Fruit fly (Drosophila melanogaster) whole organism, wandering third instar larva: ENCODE results near the gene Ilk.

Experiments used
- Abd-B ChIP-seq: fragments of >200 bp; optimal IDR thresholded peaks from 2 replicates; lab custom pipeline; 2017; ENCODE audit warnings: missing biosample characterization, missing genetic modification characterization
- CG32264 ChIP-seq: fragments of 200-800 bp; sonication (Bioruptor generic); optimal IDR thresholded peaks from 2 replicates; lab custom pipeline; 2016; ENCODE audit warnings: missing biosample characterization, missing genetic modification characterization
- CG9705 ChIP-seq: fragments of 200-800 bp; sonication (Bioruptor generic); optimal IDR thresholded peaks from 2 replicates; lab custom pipeline; 2018; ENCODE audit warnings: missing biosample characterization, mild to moderate bottlenecking, missing genetic modification characterization
- Dfd ChIP-seq: fragments of >200 bp; optimal IDR thresholded peaks from 2 replicates; lab custom pipeline; 2017; ENCODE audit warnings: missing biosample characterization, missing genetic modification characterization
- Dif ChIP-seq: fragments of 200-275, 200-300 bp; sonication (Bioruptor generic); optimal IDR thresholded peaks from 2 replicates; lab custom pipeline; 2018; ENCODE audit warnings: missing biosample characterization, missing genetic modification characterization; ENCODE audit not compliant: partially characterized antibody
- GATAd ChIP-seq: sonication (Bioruptor generic); optimal IDR thresholded peaks from 2 replicates; lab custom pipeline; 2016; ENCODE audit warnings: missing biosample characterization, missing genetic modification characterization
- HLH106 ChIP-seq: fragments of 200-800 bp; optimal IDR thresholded peaks from 3 replicates; lab custom pipeline; 2019; ENCODE audit warnings: missing biosample characterization, mild to moderate bottlenecking, missing genetic modification characterization, moderate library complexity
- Hnf4 ChIP-seq: fragments of 200-800 bp; sonication (Bioruptor generic); optimal IDR thresholded peaks from 2 replicates; lab custom pipeline; 2016; ENCODE audit warnings: missing biosample characterization, mild to moderate bottlenecking, missing genetic modification characterization
- Hr78 ChIP-seq: fragments of >200 bp; optimal IDR thresholded peaks from 2 replicates; lab custom pipeline; 2017; ENCODE audit warnings: missing biosample characterization, missing genetic modification characterization
- Jra ChIP-seq: sonication (Bioruptor generic); optimal IDR thresholded peaks from 2 replicates; lab custom pipeline; 2016; ENCODE audit warnings: missing biosample characterization, missing genetic modification characterization
- Mio ChIP-seq: sonication (Bioruptor generic); optimal IDR thresholded peaks from 2 replicates; lab custom pipeline; 2016; ENCODE audit warnings: missing biosample characterization, missing genetic modification characterization
- N ChIP-seq: fragments of >200 bp; optimal IDR thresholded peaks from 2 replicates; lab custom pipeline; 2018; ENCODE audit warnings: missing biosample characterization, missing external identifiers, missing genetic modification characterization
- OdsH ChIP-seq: fragments of 200-800 bp; sonication (Bioruptor generic); optimal IDR thresholded peaks from 2 replicates; lab custom pipeline; 2016; ENCODE audit warnings: missing biosample characterization, mild to moderate bottlenecking, missing genetic modification characterization
- Sp1 ChIP-seq: fragments of 200-800 bp; sonication (Bioruptor generic); optimal IDR thresholded peaks from 3 replicates; lab custom pipeline; 2019; ENCODE audit warnings: missing biosample characterization, mild to moderate bottlenecking, missing genetic modification characterization, moderate library complexity
- Vsx2 ChIP-seq: fragments of 200-300, 225-300 bp; sonication (Bioruptor generic); optimal IDR thresholded peaks from 2 replicates; lab custom pipeline; 2018; ENCODE audit warnings: missing biosample characterization, missing genetic modification characterization; ENCODE audit not compliant: partially characterized antibody
- br ChIP-seq: fragments of 200-800 bp; sonication (Bioruptor generic); optimal IDR thresholded peaks from 2 replicates; lab custom pipeline; 2016; ENCODE audit warnings: missing biosample characterization, missing genetic modification characterization
- brk ChIP-seq: fragments of 200-800 bp; sonication (Bioruptor generic); optimal IDR thresholded peaks from 2 replicates; lab custom pipeline; 2016; ENCODE audit warnings: missing biosample characterization, mild to moderate bottlenecking, missing genetic modification characterization
- dl ChIP-seq, 2 experiments: fragments of 175-275, 200-275 bp in 1 of 2; fragments of 200-275 bp in 1 of 2; sonication (Bioruptor generic); optimal IDR thresholded peaks; lab custom pipeline; 2018; ENCODE audit warnings: mild to moderate bottlenecking in 2 of 2, missing biosample characterization in 2 of 2, missing genetic modification characterization in 2 of 2, moderate library complexity in 2 of 2; ENCODE audit not compliant: partially characterized antibody in 2 of 2, insufficient read depth in 1 of 2
- dmrt93B ChIP-seq: fragments of 200-800 bp; sonication (Bioruptor generic); optimal IDR thresholded peaks from 2 replicates; lab custom pipeline; 2018; ENCODE audit warnings: missing biosample characterization, mild to moderate bottlenecking, missing genetic modification characterization
- dsf ChIP-seq: sonication (Bioruptor generic); optimal IDR thresholded peaks from 2 replicates; lab custom pipeline; 2016; ENCODE audit warnings: missing biosample characterization, missing genetic modification characterization, borderline replicate concordance
- ey ChIP-seq: fragments of 200-800 bp; sonication (Bioruptor generic); optimal IDR thresholded peaks from 2 replicates; lab custom pipeline; 2016; ENCODE audit warnings: missing biosample characterization, missing genetic modification characterization
- foxo ChIP-seq, 2 experiments: fragments of 200-800 bp; sonication (Bioruptor generic); optimal IDR thresholded peaks; 2 replicates in 1 of 2; 3 replicates in 1 of 2; lab custom pipeline; 2016 to 2017; ENCODE audit warnings: missing biosample characterization in 2 of 2, missing genetic modification characterization in 2 of 2
- fru ChIP-seq: fragments of 200-800 bp; sonication (Bioruptor generic); optimal IDR thresholded peaks from 3 replicates; lab custom pipeline; 2016; ENCODE audit warnings: missing biosample characterization, mild to moderate bottlenecking, missing genetic modification characterization
- h ChIP-seq: fragments of 200-800 bp; sonication (Bioruptor generic); optimal IDR thresholded peaks from 3 replicates; lab custom pipeline; 2016; ENCODE audit warnings: missing biosample characterization, mild to moderate bottlenecking, missing genetic modification characterization
- jim ChIP-seq: fragments of 175-275, 200-325 bp; sonication (Bioruptor generic); optimal IDR thresholded peaks from 2 replicates; lab custom pipeline; 2016; ENCODE audit warnings: missing biosample characterization, mild to moderate bottlenecking, missing genetic modification characterization
- lola ChIP-seq: fragments of >200 bp; optimal IDR thresholded peaks from 2 replicates; lab custom pipeline; 2017; ENCODE audit warnings: missing biosample characterization, missing genetic modification characterization
- pan ChIP-seq: fragments of >200 bp; optimal IDR thresholded peaks from 2 replicates; lab custom pipeline; 2017
- psq ChIP-seq: fragments of 200-800 bp; sonication (Bioruptor generic); optimal IDR thresholded peaks from 3 replicates; lab custom pipeline; 2017; ENCODE audit warnings: missing biosample characterization, mild to moderate bottlenecking, missing genetic modification characterization, moderate library complexity
- rgr ChIP-seq: fragments of 200-800 bp; sonication (Bioruptor generic); optimal IDR thresholded peaks from 3 replicates; lab custom pipeline; 2016; ENCODE audit warnings: missing biosample characterization, mild to moderate bottlenecking, missing genetic modification characterization
- sage ChIP-seq: fragments of 200-800 bp; sonication (Bioruptor generic); optimal IDR thresholded peaks from 2 replicates; lab custom pipeline; 2016; ENCODE audit warnings: missing biosample characterization, mild to moderate bottlenecking, missing genetic modification characterization
- sv ChIP-seq: fragments of 200-800 bp; sonication (Bioruptor generic); optimal IDR thresholded peaks from 3 replicates; lab custom pipeline; 2016; ENCODE audit warnings: missing biosample characterization, missing genetic modification characterization
- tai ChIP-seq: sonication (Bioruptor generic); optimal IDR thresholded peaks from 2 replicates; lab custom pipeline; 2016; ENCODE audit warnings: missing biosample characterization, missing genetic modification characterization
- usp ChIP-seq: fragments of >200 bp; optimal IDR thresholded peaks from 2 replicates; lab custom pipeline; 2017; ENCODE audit warnings: missing biosample characterization, missing genetic modification characterization
- woc ChIP-seq: sonication (Bioruptor generic); optimal IDR thresholded peaks from 2 replicates; lab custom pipeline; 2016; ENCODE audit warnings: missing biosample characterization, mild to moderate bottlenecking, missing genetic modification characterization

Gene Ilk

DNA sequence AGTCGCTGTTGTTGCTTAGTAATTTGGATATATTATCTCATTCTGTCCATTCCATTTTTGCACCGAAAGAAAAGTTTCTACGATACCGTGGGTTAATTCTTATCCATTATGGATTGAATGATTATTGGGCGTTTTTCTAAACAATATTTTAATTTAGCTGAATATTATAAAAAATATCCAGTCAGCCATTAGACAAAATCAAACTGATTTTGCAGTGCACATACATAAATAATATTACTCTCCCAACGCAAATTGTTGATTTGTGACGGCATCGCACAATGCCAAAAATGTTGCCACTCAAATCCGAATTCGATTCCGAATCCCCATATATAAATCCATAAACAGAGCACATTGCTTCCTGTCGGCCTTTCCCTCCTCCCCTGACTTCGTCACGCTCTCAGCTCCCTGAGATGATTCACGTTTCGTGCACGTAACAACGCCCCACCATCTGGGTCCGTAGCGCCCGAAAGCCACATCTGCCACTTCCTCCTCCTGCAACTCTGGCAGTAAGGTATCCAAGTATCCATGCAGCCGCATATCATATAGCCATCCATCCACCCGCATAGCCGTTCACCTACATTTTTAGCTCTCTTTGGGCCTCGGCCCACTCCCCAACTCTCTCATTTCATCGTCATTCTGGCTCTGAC, 39.6 kb upstream of the Ilk start:
- TF ChIP-seq brk, result peak; percentile 38
- TF ChIP-seq Hr78, result no peak
- TF ChIP-seq Sp1 (GFP tag; lab: Kevin White, UChicago), result peak; percentile 41
- TF ChIP-seq Mio, result no peak
- TF ChIP-seq ey, result peak; percentile 61
- peak; percentile 62 for TF ChIP-seq fru (GFP tag; lab: Kevin White, UChicago)
- TF ChIP-seq CG9705 (GFP tag; lab: Kevin White, UChicago), result no peak
- TF ChIP-seq h, result peak; percentile 73
- no peak for TF ChIP-seq CG32264
- TF ChIP-seq OdsH (GFP tag; lab: Kevin White, UChicago), result peak; percentile 66
- peak; percentile 19 for TF ChIP-seq dmrt93B (GFP tag; lab: Kevin White, UChicago)
- TF ChIP-seq sv (GFP tag; lab: Kevin White, UChicago), result peak; percentile 53
- TF ChIP-seq HLH106 (tag; lab: Kevin White, UChicago), result peak; percentile 64
- no peak for TF ChIP-seq Dfd (GFP tag; lab: Kevin White, UChicago)
- TF ChIP-seq GATAd (GFP tag; lab: Kevin White, UChicago), result no peak
- no peak for TF ChIP-seq tai (GFP tag; lab: Kevin White, UChicago)
- no peak for TF ChIP-seq usp (GFP tag; lab: Kevin White, UChicago)
- TF ChIP-seq woc (GFP tag; lab: Kevin White, UChicago), result peak; percentile 31
- no peak for TF ChIP-seq psq (GFP tag; lab: Kevin White, UChicago)
- TF ChIP-seq lola (GFP tag; lab: Kevin White, UChicago), result no peak
- peak in 1 of 2 experiments; percentile 68 for TF ChIP-seq foxo (GFP tag; optimal IDR thresholded peaks at IDR 0.05; lab: Kevin White, UChicago)
- peak; percentile 47 for TF ChIP-seq br (GFP tag; lab: Kevin White, UChicago)
- TF ChIP-seq Hnf4 (GFP tag; lab: Kevin White, UChicago), result no peak
- peak; percentile 77 for TF ChIP-seq rgr (GFP tag; lab: Kevin White, UChicago)

DNA sequence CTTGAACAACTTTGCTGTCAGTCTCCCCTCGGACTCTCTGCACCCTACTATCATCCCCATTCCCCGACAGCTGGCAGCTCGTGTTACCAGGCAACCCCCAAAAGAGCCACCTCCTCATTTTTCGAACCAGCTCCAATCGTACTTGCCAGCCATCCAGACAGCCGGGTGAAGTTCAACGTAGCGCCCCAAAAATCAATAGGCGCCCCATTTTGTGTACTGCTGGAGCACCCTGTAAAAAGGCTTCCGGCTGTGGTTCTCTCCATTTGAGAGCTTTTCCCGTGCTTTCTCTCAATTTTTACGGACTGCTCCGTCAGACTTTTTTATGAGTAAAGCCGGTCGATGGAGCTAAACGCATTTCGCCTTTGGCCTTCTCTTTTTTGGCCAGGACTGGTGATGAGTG, 31.1 kb upstream of the Ilk start:
- TF ChIP-seq tai (GFP tag; lab: Kevin White, UChicago) (no peak), HLH106 (tag; lab: Kevin White, UChicago) (no peak), woc (GFP tag; lab: Kevin White, UChicago) (no peak), br (GFP tag; lab: Kevin White, UChicago) (no peak), Mio (no peak), Sp1 (GFP tag; lab: Kevin White, UChicago) (no peak), jim (no peak), pan (lab: Kevin White, UChicago) (no peak), CG32264 (no peak)

DNA sequence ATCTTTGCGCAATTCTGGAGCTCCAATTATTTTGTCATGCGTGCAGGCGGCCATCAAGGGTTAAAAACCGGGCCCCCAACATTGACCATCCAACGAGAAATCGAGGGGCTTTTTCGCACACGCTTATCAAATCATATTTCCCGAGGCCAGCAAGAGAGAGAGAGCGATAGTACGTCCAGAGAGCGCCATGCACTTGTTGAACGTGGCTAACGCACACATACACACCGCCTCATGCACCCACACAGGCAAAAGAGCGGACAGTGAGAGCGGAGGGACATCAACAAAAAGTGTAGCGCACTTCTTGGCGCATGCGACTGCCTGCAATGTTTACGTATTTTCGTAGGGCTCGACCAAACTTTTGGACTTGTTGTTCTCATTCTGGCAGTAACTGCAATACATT, 30.2 kb upstream of the Ilk start:
- TF ChIP-seq psq (GFP tag; lab: Kevin White, UChicago) (no peak), dmrt93B (GFP tag; lab: Kevin White, UChicago) (no peak), Dfd (GFP tag; lab: Kevin White, UChicago) (no peak), brk (no peak), usp (GFP tag; lab: Kevin White, UChicago) (no peak), Hr78 (no peak), Mio (no peak), Dif (GFP tag; lab: Kevin White, UChicago) (no peak), Abd-B (GFP tag; lab: Kevin White, UChicago) (no peak), rgr (GFP tag; lab: Kevin White, UChicago) (no peak), Hnf4 (GFP tag; lab: Kevin White, UChicago) (no peak), OdsH (GFP tag; lab: Kevin White, UChicago) (no peak), Vsx2 (GFP tag; lab: Kevin White, UChicago) (no peak), woc (GFP tag; lab: Kevin White, UChicago) (no peak), dsf (GFP tag; lab: Kevin White, UChicago) (no peak), jim (no peak), sage (GFP tag; lab: Kevin White, UChicago) (no peak), Jra (GFP tag; lab: Kevin White, UChicago) (no peak), dl (GFP tag; optimal IDR thresholded peaks at IDR 0.05; lab: Kevin White, UChicago; ENCODE audit: insufficient read depth in 1 of 2, partially characterized antibody in 2 of 2) (no peak)
- TF ChIP-seq, all 38 proteins: peak for 0

DNA sequence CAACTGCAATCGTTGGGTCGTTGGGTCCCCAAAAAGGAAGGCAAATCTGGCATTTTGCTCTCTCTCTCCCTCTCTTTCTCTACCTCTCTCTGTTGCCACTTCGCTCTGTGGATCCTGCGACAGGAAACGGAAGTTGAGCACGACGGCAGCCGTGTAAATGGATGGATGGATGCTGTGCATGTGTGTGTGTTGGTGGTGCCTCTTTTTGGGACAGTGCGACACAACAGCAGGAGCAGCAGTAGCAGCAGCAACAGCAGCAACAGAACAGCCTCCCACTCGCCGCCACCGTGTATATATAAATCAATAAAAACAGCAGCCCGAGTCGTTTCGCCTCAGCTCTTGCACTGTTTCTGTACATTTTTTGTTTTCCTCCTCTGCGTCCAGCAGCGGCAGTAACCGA, 24.7 kb upstream of the Ilk start:
- no peak for TF ChIP-seq psq (GFP tag; lab: Kevin White, UChicago)
- no peak for TF ChIP-seq dmrt93B (GFP tag; lab: Kevin White, UChicago)
- TF ChIP-seq Hnf4 (GFP tag; lab: Kevin White, UChicago), result no peak
- no peak for TF ChIP-seq Dif (GFP tag; lab: Kevin White, UChicago)
- TF ChIP-seq jim, result no peak
- no peak for TF ChIP-seq HLH106 (tag; lab: Kevin White, UChicago)
- TF ChIP-seq pan (lab: Kevin White, UChicago), result no peak
- no peak for TF ChIP-seq N
- no peak for TF ChIP-seq h
